Worm (Caenorhabditis elegans) whole organism, L1 larva: ENCODE measurements around the gene cnt-1.

Experiments
- C34B4.2 ChIP-seq: sonication (generic microtip); optimal IDR thresholded peaks from 2 replicates; lab custom pipeline; 2017; ENCODE audit warnings: mild to moderate bottlenecking, missing genetic modification characterization, missing compliant biosample characterization
- F16B12.6 ChIP-seq: fragments of 150-350 bp; optimal IDR thresholded peaks from 2 replicates; lab custom pipeline; 2014; ENCODE audit warnings: missing biosample characterization, missing genetic modification characterization
- Y116A8C.19 ChIP-seq: sonication (generic microtip); optimal IDR thresholded peaks from 2 replicates; lab custom pipeline; 2016; ENCODE audit warnings: missing compliant biosample characterization, missing genetic modification characterization, borderline replicate concordance
- alr-1 ChIP-seq: fragments of 200-800 bp; sonication (Bioruptor generic); optimal IDR thresholded peaks from 2 replicates; lab custom pipeline; 2018; ENCODE audit warnings: borderline replicate concordance, mild to moderate bottlenecking, missing genetic modification characterization, missing compliant biosample characterization
- blmp-1 ChIP-seq: fragments of 150-350 bp; optimal IDR thresholded peaks from 2 replicates; lab custom pipeline; 2014; ENCODE audit warnings: missing biosample characterization, missing genetic modification characterization
- ceh-63 ChIP-seq: fragments of 200-800 bp; sonication (Bioruptor generic); optimal IDR thresholded peaks from 2 replicates; lab custom pipeline; 2018; ENCODE audit warnings: mild to moderate bottlenecking, missing genetic modification characterization, missing compliant biosample characterization
- ceh-8 ChIP-seq: fragments of 200-800 bp; sonication (Bioruptor generic); optimal IDR thresholded peaks from 2 replicates; lab custom pipeline; 2018; ENCODE audit warnings: mild to moderate bottlenecking, missing genetic modification characterization, moderate library complexity, missing compliant biosample characterization
- ceh-88 ChIP-seq: fragments of 200-800 bp; sonication (Bioruptor generic); IDR thresholded peaks from 2 replicates; pipeline ENCODE4 v1.3.6; 2022; ENCODE audit warnings: missing genetic modification characterization, missing compliant biosample characterization
- ces-1 ChIP-seq: fragments of 150-350 bp; optimal IDR thresholded peaks from 2 replicates; lab custom pipeline; 2014; ENCODE audit warnings: missing biosample characterization, missing genetic modification reagents, missing genetic modification characterization
- dsc-1 ChIP-seq: sonication (generic microtip); optimal IDR thresholded peaks from 2 replicates; lab custom pipeline; 2016; ENCODE audit warnings: mild to moderate bottlenecking, missing genetic modification characterization, missing compliant biosample characterization
- efl-1 ChIP-seq, 4 experiments: fragments of 150-350 bp; optimal IDR thresholded peaks in 3 of 4; peaks in 1 of 4; 1 replicate in 1 of 4; 2 replicates in 3 of 4; lab custom pipeline; 2014; ENCODE audit warnings: missing biosample characterization in 2 of 4, missing genetic modification characterization in 2 of 4, missing genetic modification reagents in 2 of 4
- egl-13 ChIP-seq: sonication (generic microtip); optimal IDR thresholded peaks from 2 replicates; lab custom pipeline; 2016; ENCODE audit warnings: missing genotype, missing genetic modification reagents, missing genetic modification characterization, missing compliant biosample characterization
- egl-27 ChIP-seq, 2 experiments: fragments of 150-350 bp in 1 of 2; sonication (generic microtip); optimal IDR thresholded peaks; 3 replicates each; lab custom pipeline; 2017 to 2018; ENCODE audit warnings: missing biosample characterization in 2 of 2, missing genetic modification characterization in 2 of 2, missing genetic modification reagents in 2 of 2
- elt-2 ChIP-seq: sonication (generic microtip); optimal IDR thresholded peaks from 2 replicates; lab custom pipeline; 2016; ENCODE audit warnings: missing genetic modification characterization, mild to moderate bottlenecking, inconsistent platforms, missing compliant biosample characterization, missing genetic modification reagents
- elt-3 ChIP-seq, 6 experiments: fragments of 150-350 bp in 1 of 6; sonication (generic microtip); optimal IDR thresholded peaks; 2 replicates each; lab custom pipeline; 2017 to 2018; ENCODE audit warnings: missing biosample characterization in 6 of 6, missing genetic modification characterization in 6 of 6, inconsistent platforms in 1 of 6
- ets-5 ChIP-seq: fragments of 200-800 bp; sonication (Bioruptor generic); IDR thresholded peaks from 2 replicates; pipeline ENCODE4 v1.3.6; 2022; ENCODE audit warnings: missing genetic modification characterization, missing compliant biosample characterization
- fkh-4 ChIP-seq: sonication (generic microtip); optimal IDR thresholded peaks from 2 replicates; lab custom pipeline; 2016; ENCODE audit warnings: missing compliant biosample characterization, missing genetic modification characterization, borderline replicate concordance
- fkh-8 ChIP-seq: sonication (generic microtip); optimal IDR thresholded peaks from 2 replicates; lab custom pipeline; 2016; ENCODE audit warnings: mild to moderate bottlenecking, missing genetic modification characterization, missing compliant biosample characterization
- grh-1 ChIP-seq: fragments of 200-800 bp; sonication (Bioruptor generic); IDR thresholded peaks from 2 replicates; pipeline ENCODE4 v1.3.6; 2022; ENCODE audit warnings: missing genetic modification reagents, missing genetic modification characterization, missing compliant biosample characterization
- hlh-17 ChIP-seq: fragments of 200-800 bp; sonication (Bioruptor generic); optimal IDR thresholded peaks from 2 replicates; lab custom pipeline; 2018; ENCODE audit warnings: missing genetic modification characterization, mild to moderate bottlenecking, missing compliant biosample characterization, moderate library complexity, borderline replicate concordance
- hpl-2 ChIP-seq: fragments of 150-350 bp; optimal IDR thresholded peaks from 2 replicates; lab custom pipeline; 2014; ENCODE audit warnings: missing biosample characterization, missing genetic modification reagents, missing genetic modification characterization
- jun-1 ChIP-seq: fragments of 150-350 bp; optimal IDR thresholded peaks from 2 replicates; lab custom pipeline; 2014; ENCODE audit warnings: missing biosample characterization, missing genetic modification reagents, missing genetic modification characterization
- lin-15B ChIP-seq: fragments of 150-350 bp; sonication (generic microtip); optimal IDR thresholded peaks from 3 replicates; lab custom pipeline; 2014; ENCODE audit warnings: missing biosample characterization, missing genetic modification characterization
- lin-35 ChIP-seq, 2 experiments: fragments of 150-350 bp; optimal IDR thresholded peaks; 2 replicates each; lab custom pipeline; 2014; ENCODE audit warnings: missing biosample characterization in 2 of 2, missing genetic modification characterization in 2 of 2, missing genetic modification reagents in 2 of 2
- lin-39 ChIP-seq: fragments of 150-350 bp; optimal IDR thresholded peaks from 2 replicates; lab custom pipeline; 2014; ENCODE audit warnings: missing biosample characterization, missing genetic modification reagents, missing genetic modification characterization
- lsy-2 ChIP-seq, 2 experiments: fragments of 150-350 bp; optimal IDR thresholded peaks; 2 replicates each; lab custom pipeline; 2014; ENCODE audit warnings: missing biosample characterization in 2 of 2, missing genetic modification characterization in 2 of 2
- mef-2 ChIP-seq: fragments of 150-350 bp; optimal IDR thresholded peaks from 2 replicates; lab custom pipeline; 2014; ENCODE audit warnings: missing biosample characterization, missing genetic modification characterization
- nhr-11 ChIP-seq: fragments of 150-350 bp; optimal IDR thresholded peaks from 2 replicates; lab custom pipeline; 2014; ENCODE audit warnings: missing biosample characterization, missing genetic modification characterization
- nhr-12 ChIP-seq: sonication (generic microtip); optimal IDR thresholded peaks from 2 replicates; lab custom pipeline; 2017; ENCODE audit warnings: missing biosample characterization, missing genetic modification characterization
- nhr-19 ChIP-seq: fragments of 200-800 bp; sonication (Bioruptor generic); conservative IDR thresholded peaks from 2 replicates; pipeline ENCODE4 v1.3.6; 2022; ENCODE audit warnings: missing genetic modification characterization, missing compliant biosample characterization
- nhr-20 ChIP-seq: sonication (generic microtip); optimal IDR thresholded peaks from 2 replicates; lab custom pipeline; 2016; ENCODE audit warnings: mild to moderate bottlenecking, missing genetic modification characterization, missing compliant biosample characterization
- nhr-28 ChIP-seq: fragments of 150-350 bp; optimal IDR thresholded peaks from 2 replicates; lab custom pipeline; 2014; ENCODE audit warnings: missing biosample characterization, missing genetic modification characterization
- nhr-47 ChIP-seq: sonication (generic microtip); optimal IDR thresholded peaks from 2 replicates; lab custom pipeline; 2016; ENCODE audit warnings: mild to moderate bottlenecking, missing genetic modification characterization, moderate library complexity, missing compliant biosample characterization
- nhr-71 ChIP-seq: sonication (generic microtip); optimal IDR thresholded peaks from 2 replicates; lab custom pipeline; 2016; ENCODE audit warnings: mild to moderate bottlenecking, missing genetic modification characterization, moderate library complexity, missing compliant biosample characterization
- nhr-76 ChIP-seq: sonication (generic microtip); optimal IDR thresholded peaks from 2 replicates; lab custom pipeline; 2017; ENCODE audit warnings: missing biosample characterization, missing genetic modification characterization
- nhr-77 ChIP-seq: fragments of 150-350 bp; optimal IDR thresholded peaks from 2 replicates; lab custom pipeline; 2014; ENCODE audit warnings: missing biosample characterization, missing genetic modification characterization
- nhr-84 ChIP-seq: sonication (generic microtip); optimal IDR thresholded peaks from 2 replicates; lab custom pipeline; 2017; ENCODE audit warnings: missing biosample characterization, missing genetic modification characterization
- nhr-90 ChIP-seq: sonication (generic microtip); optimal IDR thresholded peaks from 2 replicates; lab custom pipeline; 2016; ENCODE audit warnings: mild to moderate bottlenecking, missing genetic modification characterization, missing compliant biosample characterization; ENCODE audit not compliant: poor library complexity
- pag-3 ChIP-seq: sonication (generic microtip); optimal IDR thresholded peaks from 2 replicates; lab custom pipeline; 2017; ENCODE audit warnings: missing genetic modification characterization, mild to moderate bottlenecking, missing compliant biosample characterization, antibody characterized with exemption, borderline replicate concordance; ENCODE audit not compliant: insufficient read depth
- pqm-1 ChIP-seq: sonication (generic microtip); optimal IDR thresholded peaks from 3 replicates; lab custom pipeline; 2017; ENCODE audit warnings: missing biosample characterization, missing genetic modification characterization
- snpc-4 ChIP-seq: fragments of 150-350 bp; optimal IDR thresholded peaks from 2 replicates; lab custom pipeline; 2014; ENCODE audit warnings: missing biosample characterization, missing genetic modification characterization
- snu-23 ChIP-seq: sonication (generic microtip); optimal IDR thresholded peaks from 2 replicates; lab custom pipeline; 2016; ENCODE audit warnings: missing genetic modification characterization, missing compliant biosample characterization
- sox-4 ChIP-seq: sonication (generic microtip); optimal IDR thresholded peaks from 2 replicates; lab custom pipeline; 2016; ENCODE audit warnings: missing genetic modification characterization, missing compliant biosample characterization
- tbx-2 ChIP-seq: sonication (generic microtip); optimal IDR thresholded peaks from 2 replicates; lab custom pipeline; 2016; ENCODE audit warnings: missing genetic modification characterization, missing compliant biosample characterization
- unc-30 ChIP-seq: sonication (generic microtip); optimal IDR thresholded peaks from 2 replicates; lab custom pipeline; 2017; ENCODE audit warnings: missing biosample characterization, missing genetic modification characterization
- unc-98 ChIP-seq: fragments of 200-800 bp; sonication (Bioruptor generic); IDR thresholded peaks from 2 replicates; pipeline ENCODE4 v1.3.6; 2022; ENCODE audit warnings: missing genetic modification characterization, missing compliant biosample characterization
- zip-4 ChIP-seq: fragments of 200-800 bp; sonication (Bioruptor generic); optimal IDR thresholded peaks from 2 replicates; lab custom pipeline; 2018; ENCODE audit warnings: mild to moderate bottlenecking, missing genetic modification characterization, moderate library complexity, missing compliant biosample characterization
- ztf-11 ChIP-seq, 2 experiments: sonication (generic microtip); optimal IDR thresholded peaks; 2 replicates each; lab custom pipeline; 2016 to 2017; ENCODE audit warnings: missing genetic modification characterization in 2 of 2, missing biosample characterization in 1 of 2, missing compliant biosample characterization in 1 of 2
- ztf-4 ChIP-seq: fragments of 150-350 bp; optimal IDR thresholded peaks from 2 replicates; lab custom pipeline; 2014; ENCODE audit warnings: missing biosample characterization, missing genetic modification characterization

cnt-1 gene

DNA sequence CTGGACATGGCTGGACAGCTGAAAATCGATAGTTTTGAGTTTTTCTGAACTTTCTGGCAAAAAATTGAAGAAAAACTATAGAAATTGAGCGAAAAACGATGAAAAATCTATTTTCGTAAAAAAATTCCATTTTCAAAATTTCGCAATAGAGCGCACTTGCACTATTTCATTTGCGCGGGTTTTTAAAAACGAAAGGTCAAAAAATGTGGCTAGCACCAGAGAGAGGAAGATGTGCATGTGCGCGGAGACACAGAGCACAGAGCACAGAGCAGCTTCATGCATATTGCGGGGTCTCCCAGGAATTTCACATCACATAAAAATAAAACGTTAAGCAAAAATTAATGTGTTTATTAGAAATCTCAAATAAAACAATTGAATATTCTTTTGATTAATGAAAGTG is 19.2 kb upstream of the cnt-1 start, which contains the start of gene Y17G7B.18 (continued):
- TF ChIP-seq nhr-12 (tag; lab: Kevin White, UChicago): no peak
- TF ChIP-seq lin-39 (tag; lab: Kevin White, UChicago): peak; percentile 61
- TF ChIP-seq pag-3 (tag; lab: Kevin White, UChicago): no peak
- TF ChIP-seq F16B12.6: peak; percentile 59
- no peak for TF ChIP-seq hlh-17 (GFP tag; lab: Kevin White, UChicago)
- TF ChIP-seq unc-98 (GFP tag; lab: Robert Waterston, UW): no peak
- peak; percentile 91 to 97 for TF ChIP-seq efl-1 (optimal IDR thresholded peaks at IDR 0.05; lab: Kevin White, UChicago)
- peak; percentile 98 to 100 for TF ChIP-seq efl-1 (GFP tag; optimal IDR thresholded peaks at IDR 0.05 in 1 of 2; lab: Kevin White, UChicago)
- peak; percentile 76 to 88 for TF ChIP-seq lsy-2 (tag; optimal IDR thresholded peaks at IDR 0.05; lab: Kevin White, UChicago)
- TF ChIP-seq egl-27 (tag; optimal IDR thresholded peaks at IDR 0.05; lab: Kevin White, UChicago): no peak
- TF ChIP-seq fkh-8: peak; percentile 85
- peak; percentile 96 to 98 for TF ChIP-seq lin-35 (GFP tag; optimal IDR thresholded peaks at IDR 0.05; lab: Kevin White, UChicago)
- TF ChIP-seq nhr-84: no peak
- TF ChIP-seq tbx-2 (tag; lab: Kevin White, UChicago): peak; percentile 64
- no peak for TF ChIP-seq nhr-76 (tag; lab: Kevin White, UChicago)
- peak in 1 of 6 experiments; percentile 56 for TF ChIP-seq elt-3 (tag; optimal IDR thresholded peaks at IDR 0.05; lab: Kevin White, UChicago)
- peak; percentile 62 for TF ChIP-seq mef-2 (tag; lab: Kevin White, UChicago)
- TF ChIP-seq sox-4 (tag; lab: Kevin White, UChicago): peak; percentile 29
- peak in 1 of 2 experiments; percentile 33 for TF ChIP-seq ztf-11 (tag; optimal IDR thresholded peaks at IDR 0.05; lab: Kevin White, UChicago)
- TF ChIP-seq nhr-77 (tag; lab: Kevin White, UChicago): peak; percentile 24
- peak; percentile 23 for TF ChIP-seq zip-4 (GFP tag; lab: Kevin White, UChicago)
- peak; percentile 42; the same call in 1 of the 2 replicates for TF ChIP-seq ceh-88 (GFP tag; lab: Robert Waterston, UW)
- peak; percentile 65 for TF ChIP-seq snpc-4
- TF ChIP-seq pqm-1 (tag; lab: Kevin White, UChicago): no peak
- TF ChIP-seq dsc-1 (tag; lab: Kevin White, UChicago): peak; percentile 72
- peak; percentile 51 for TF ChIP-seq blmp-1 (tag; lab: Kevin White, UChicago)
- no peak for TF ChIP-seq ces-1 (GFP tag; lab: Kevin White, UChicago)
- peak; percentile 66 for TF ChIP-seq egl-13
- no peak for TF ChIP-seq unc-30 (tag; lab: Kevin White, UChicago)
- no peak for TF ChIP-seq nhr-11 (tag; lab: Kevin White, UChicago)
- TF ChIP-seq C34B4.2 (tag; lab: Kevin White, UChicago): no peak
- peak; percentile 82 for TF ChIP-seq nhr-71 (tag; lab: Kevin White, UChicago)
- TF ChIP-seq ets-5 (GFP tag; lab: Robert Waterston, UW): no peak
- TF ChIP-seq nhr-90 (tag; lab: Kevin White, UChicago): peak; percentile 46
- TF ChIP-seq snu-23 (GFP tag; lab: Kevin White, UChicago): peak; percentile 80
- TF ChIP-seq elt-2: no peak

ce11 chrII:12102365-12102764 is 13.7 kb upstream of the cnt-1 start:
- TF ChIP-seq ceh-63 (GFP tag; lab: Kevin White, UChicago) (no peak), sox-4 (tag; lab: Kevin White, UChicago) (peak; percentile 71), lsy-2 (tag; optimal IDR thresholded peaks at IDR 0.05; lab: Kevin White, UChicago) (peak; percentile 89 to 91), grh-1 (peak; percentile 89), Y116A8C.19 (tag; lab: Kevin White, UChicago) (no peak), tbx-2 (tag; lab: Kevin White, UChicago) (peak; percentile 87), dsc-1 (tag; lab: Kevin White, UChicago) (peak; percentile 94), alr-1 (tag; lab: Kevin White, UChicago) (no peak), nhr-28 (tag; lab: Kevin White, UChicago) (peak; percentile 38), C34B4.2 (tag; lab: Kevin White, UChicago) (no peak), nhr-19 (GFP tag; lab: Robert Waterston, UW) (peak; percentile 92), lin-15B (peak; percentile 60), nhr-20 (tag; lab: Kevin White, UChicago) (peak; percentile 98), snpc-4 (peak; percentile 82), ztf-4 (tag; lab: Kevin White, UChicago) (peak; percentile 94), fkh-4 (peak; percentile 26), ceh-88 (GFP tag; lab: Robert Waterston, UW) (peak; percentile 46; the same call in 1 of the 2 replicates), hpl-2 (GFP tag; lab: Kevin White, UChicago) (peak; percentile 67), unc-30 (tag; lab: Kevin White, UChicago) (no peak), fkh-8 (peak; percentile 98), nhr-84 (no peak), ceh-8 (no peak), jun-1 (tag; lab: Kevin White, UChicago) (peak; percentile 92), nhr-47 (tag; lab: Kevin White, UChicago) (peak; percentile 95)
